Worm (Caenorhabditis elegans): Measurements from ENCODE around the gene grl-17.

grl-17 gene

ce11 chrV:13563841-13564240 is at the start of gene grl-17:
TSS of gene grl-17 (minus strand) at chrV:13563941.
- TF ChIP-seq med-1 (GFP tag; optimal IDR thresholded peaks at IDR 0.05; ENCODE audit: insufficient read depth) (no peak), flt-1 (GFP tag; IDR thresholded peaks at IDR 0.05) (no peak), T22C8.4 (GFP tag; IDR thresholded peaks at IDR 0.05) (no peak), cog-1 (tag; optimal IDR thresholded peaks at IDR 0.05) (no peak), tab-1 (GFP tag; IDR thresholded peaks at IDR 0.05) (no peak), ztf-29 (GFP tag; IDR thresholded peaks at IDR 0.05) (no peak), klf-2 (GFP tag; conservative IDR thresholded peaks at IDR 0.05) (no peak), ztf-23 (GFP tag; IDR thresholded peaks at IDR 0.05) (no peak), ref-1 (GFP tag; conservative IDR thresholded peaks at IDR 0.05) (no peak)

- TF ChIP-seq flt-1 (GFP tag; IDR thresholded peaks at IDR 0.05) (no peak), ref-1 (GFP tag; conservative IDR thresholded peaks at IDR 0.05) (no peak), ztf-29 (GFP tag; IDR thresholded peaks at IDR 0.05) (no peak), cog-1 (tag; optimal IDR thresholded peaks at IDR 0.05) (no peak), T22C8.4 (GFP tag; IDR thresholded peaks at IDR 0.05) (no peak), tab-1 (GFP tag; IDR thresholded peaks at IDR 0.05) (no peak), med-1 (GFP tag; optimal IDR thresholded peaks at IDR 0.05; ENCODE audit: insufficient read depth) (no peak), klf-2 (GFP tag; conservative IDR thresholded peaks at IDR 0.05) (no peak), ztf-23 (GFP tag; IDR thresholded peaks at IDR 0.05) (no peak)
Observed at ce11 chrV:13611782-13612181, 48.0 kb upstream of the grl-17 start, which contains the start of gene spig-9. TSS of gene spig-9 (minus strand) at chrV:13611882.

DNA sequence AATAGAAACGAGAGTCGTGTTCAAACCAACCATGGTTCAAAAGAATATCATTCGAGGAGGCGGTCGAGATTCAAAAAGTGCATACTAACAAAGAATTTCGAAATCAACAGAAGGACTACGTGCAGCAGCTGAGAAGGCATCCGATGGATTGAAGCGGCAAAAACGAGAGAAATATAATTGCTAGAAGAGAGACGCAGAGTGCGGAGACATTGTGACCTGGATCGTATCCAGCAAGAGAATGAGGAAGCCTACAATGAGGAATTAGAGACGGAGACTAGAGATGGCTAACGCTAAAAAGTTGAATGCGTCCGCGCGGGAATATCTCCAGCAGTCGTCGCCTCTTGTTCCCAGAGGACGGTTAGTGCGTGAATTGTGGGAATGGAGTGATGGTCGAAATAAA is 46.1 kb upstream of the grl-17 start:
- no peak for TF ChIP-seq cog-1 (tag; optimal IDR thresholded peaks at IDR 0.05)
- no peak for TF ChIP-seq flt-1 (GFP tag; IDR thresholded peaks at IDR 0.05)
- TF ChIP-seq ztf-29 (GFP tag; IDR thresholded peaks at IDR 0.05) = no peak
- no peak for TF ChIP-seq med-1 (GFP tag; optimal IDR thresholded peaks at IDR 0.05; ENCODE audit: insufficient read depth)
- no peak for TF ChIP-seq T22C8.4 (GFP tag; IDR thresholded peaks at IDR 0.05)
- TF ChIP-seq ref-1 (GFP tag; conservative IDR thresholded peaks at IDR 0.05) = no peak
- TF ChIP-seq ztf-23 (GFP tag; IDR thresholded peaks at IDR 0.05) = no peak
- TF ChIP-seq tab-1 (GFP tag; IDR thresholded peaks at IDR 0.05) = no peak
- no peak for TF ChIP-seq klf-2 (GFP tag; conservative IDR thresholded peaks at IDR 0.05)

ce11 chrV:13608486-13608885 is 44.7 kb upstream of the grl-17 start:
- TF ChIP-seq klf-2 (GFP tag; conservative IDR thresholded peaks at IDR 0.05) (no peak), ztf-23 (GFP tag; IDR thresholded peaks at IDR 0.05) (no peak), cog-1 (tag; optimal IDR thresholded peaks at IDR 0.05) (no peak), med-1 (GFP tag; optimal IDR thresholded peaks at IDR 0.05; ENCODE audit: insufficient read depth) (no peak), ztf-29 (GFP tag; IDR thresholded peaks at IDR 0.05) (no peak), tab-1 (GFP tag; IDR thresholded peaks at IDR 0.05) (no peak), T22C8.4 (GFP tag; IDR thresholded peaks at IDR 0.05) (no peak), ref-1 (GFP tag; conservative IDR thresholded peaks at IDR 0.05) (no peak), flt-1 (GFP tag; IDR thresholded peaks at IDR 0.05) (no peak)

- no peak for TF ChIP-seq tab-1 (GFP tag; IDR thresholded peaks at IDR 0.05)
- no peak for TF ChIP-seq ztf-23 (GFP tag; IDR thresholded peaks at IDR 0.05)
- TF ChIP-seq ref-1 (GFP tag; conservative IDR thresholded peaks at IDR 0.05) = no peak
- TF ChIP-seq med-1 (GFP tag; optimal IDR thresholded peaks at IDR 0.05; ENCODE audit: insufficient read depth) = no peak
- TF ChIP-seq cog-1 (tag; optimal IDR thresholded peaks at IDR 0.05) = no peak
- TF ChIP-seq ztf-29 (GFP tag; IDR thresholded peaks at IDR 0.05) = no peak
- TF ChIP-seq klf-2 (GFP tag; conservative IDR thresholded peaks at IDR 0.05) = no peak
- TF ChIP-seq flt-1 (GFP tag; IDR thresholded peaks at IDR 0.05) = no peak
- no peak for TF ChIP-seq T22C8.4 (GFP tag; IDR thresholded peaks at IDR 0.05)
Observed at ce11 chrV:13606651-13607242, 43.0 kb upstream of the grl-17 start, which contains the start of gene fmo-4. TSS of gene fmo-4 (minus strand) at chrV:13606701.

DNA sequence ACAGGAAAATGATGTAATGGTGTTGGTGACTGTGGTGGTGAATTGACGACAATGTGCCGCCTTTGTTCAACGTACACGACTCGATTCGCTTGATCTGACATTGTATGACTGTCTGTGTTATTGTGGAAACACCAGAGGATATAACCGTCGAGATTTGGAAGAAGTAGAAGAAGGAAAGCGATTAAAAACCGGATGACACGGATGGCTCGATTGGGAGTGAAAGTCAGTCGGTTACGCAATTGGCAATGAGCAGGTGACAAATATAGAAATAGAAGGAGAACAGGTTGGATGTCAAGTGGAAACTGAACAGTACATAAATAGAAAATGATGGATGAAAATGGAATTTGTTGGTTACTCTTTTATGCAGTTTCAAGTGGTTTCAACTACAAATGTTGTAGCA is 37.1 kb upstream of the grl-17 start, which contains the start of gene rdy-2:
rdy-2 (minus strand) TSS at position 101 of the 400 bp plus-strand sequence.
- TF ChIP-seq ref-1 (GFP tag; conservative IDR thresholded peaks at IDR 0.05) (no peak), ztf-29 (GFP tag; IDR thresholded peaks at IDR 0.05) (no peak), T22C8.4 (GFP tag; IDR thresholded peaks at IDR 0.05) (no peak), flt-1 (GFP tag; IDR thresholded peaks at IDR 0.05) (no peak), ztf-23 (GFP tag; IDR thresholded peaks at IDR 0.05) (no peak)

- TF ChIP-seq ztf-23 (GFP tag; IDR thresholded peaks at IDR 0.05) (no peak), ztf-29 (GFP tag; IDR thresholded peaks at IDR 0.05) (no peak), cog-1 (tag; optimal IDR thresholded peaks at IDR 0.05) (no peak), med-1 (GFP tag; optimal IDR thresholded peaks at IDR 0.05; ENCODE audit: insufficient read depth) (no peak), tab-1 (GFP tag; IDR thresholded peaks at IDR 0.05) (no peak), ref-1 (GFP tag; conservative IDR thresholded peaks at IDR 0.05) (no peak), T22C8.4 (GFP tag; IDR thresholded peaks at IDR 0.05) (no peak), klf-2 (GFP tag; conservative IDR thresholded peaks at IDR 0.05) (no peak), flt-1 (GFP tag; IDR thresholded peaks at IDR 0.05) (no peak)
Observed at ce11 chrV:13598370-13598769, 34.6 kb upstream of the grl-17 start.

DNA sequence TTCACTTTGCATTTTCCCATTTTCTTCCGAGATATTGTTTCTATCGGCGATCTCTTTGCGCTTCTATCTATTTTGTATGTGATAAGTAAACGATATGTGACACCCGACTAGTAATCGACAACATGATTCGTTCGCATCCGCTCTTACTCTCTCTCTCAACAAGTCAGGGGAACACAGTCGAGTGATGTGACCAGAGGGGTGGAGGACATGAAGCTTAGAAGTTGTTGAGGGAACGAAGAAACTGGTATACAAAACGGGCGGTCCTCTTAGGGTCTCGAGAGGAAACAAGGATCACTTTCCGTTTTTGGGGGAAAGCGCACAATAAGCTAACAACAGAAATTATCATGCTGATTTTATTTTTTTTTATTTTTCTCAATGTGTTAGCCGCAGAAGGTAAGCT is 29.3 kb upstream of the grl-17 start, which contains the start of gene F53F4.4:
F53F4.4 (plus strand) TSS at position 301 of the 400 bp plus-strand sequence.
- no peak for TF ChIP-seq tab-1 (GFP tag; IDR thresholded peaks at IDR 0.05)
- no peak for TF ChIP-seq flt-1 (GFP tag; IDR thresholded peaks at IDR 0.05)
- no peak for TF ChIP-seq ztf-29 (GFP tag; IDR thresholded peaks at IDR 0.05)
- no peak for TF ChIP-seq klf-2 (GFP tag; conservative IDR thresholded peaks at IDR 0.05)
- TF ChIP-seq ztf-23 (GFP tag; IDR thresholded peaks at IDR 0.05) = no peak
- TF ChIP-seq ref-1 (GFP tag; conservative IDR thresholded peaks at IDR 0.05) = no peak
- no peak for TF ChIP-seq cog-1 (tag; optimal IDR thresholded peaks at IDR 0.05)
- no peak for TF ChIP-seq med-1 (GFP tag; optimal IDR thresholded peaks at IDR 0.05; ENCODE audit: insufficient read depth)
- TF ChIP-seq T22C8.4 (GFP tag; IDR thresholded peaks at IDR 0.05) = no peak

DNA sequence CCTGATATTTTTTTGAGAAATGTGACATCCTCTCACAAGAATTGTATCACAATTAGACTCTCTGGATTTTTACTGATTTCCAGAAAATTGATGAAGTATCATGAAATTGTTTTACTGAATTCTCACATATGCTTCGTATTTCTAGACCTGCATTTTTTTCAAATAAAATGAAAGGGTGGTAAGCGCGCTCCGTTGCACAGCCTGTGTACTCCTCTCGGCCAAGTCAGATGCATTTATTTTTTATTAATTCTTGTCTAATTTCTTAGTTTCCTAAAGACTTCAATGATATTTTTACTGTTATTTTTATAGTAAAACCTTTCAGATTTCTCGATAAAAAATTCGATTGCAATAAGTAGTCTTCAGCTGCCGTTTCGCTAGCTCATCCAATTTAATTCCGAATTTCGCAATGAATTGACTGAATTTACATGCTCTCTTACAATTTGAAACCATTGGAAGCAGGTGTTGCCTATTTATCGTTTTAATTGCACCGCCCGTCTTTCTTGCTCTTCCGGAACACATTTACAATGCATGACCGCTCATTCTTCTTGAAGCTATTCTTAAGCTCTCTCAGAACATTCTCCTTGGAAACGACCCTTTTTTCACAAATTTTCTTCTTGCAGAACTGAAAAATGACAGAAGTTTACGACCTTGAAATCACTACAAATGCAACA is 27.9 kb upstream of the grl-17 start, which contains the start of gene tbcb-1:
tbcb-1 (plus strand) TSS at position 621 of the 671 bp plus-strand sequence.
- TF ChIP-seq med-1 (GFP tag; optimal IDR thresholded peaks at IDR 0.05; ENCODE audit: insufficient read depth) = no peak
- TF ChIP-seq ref-1 (GFP tag; conservative IDR thresholded peaks at IDR 0.05) = no peak
